Worm (Caenorhabditis elegans) whole organism, L4/young adult: ENCODE data around the gene B0035.13.

Experiments used
- W03F9.2 ChIP-seq: fragments of 150-350 bp; optimal IDR thresholded peaks from 2 replicates; lab custom pipeline; 2014; ENCODE audit warnings: missing biosample characterization, missing genetic modification characterization
- dao-5 ChIP-seq: sonication (generic microtip); optimal IDR thresholded peaks from 2 replicates; lab custom pipeline; 2016; ENCODE audit warnings: missing genotype, missing genetic modification characterization, moderate library complexity, missing compliant biosample characterization

DNA sequence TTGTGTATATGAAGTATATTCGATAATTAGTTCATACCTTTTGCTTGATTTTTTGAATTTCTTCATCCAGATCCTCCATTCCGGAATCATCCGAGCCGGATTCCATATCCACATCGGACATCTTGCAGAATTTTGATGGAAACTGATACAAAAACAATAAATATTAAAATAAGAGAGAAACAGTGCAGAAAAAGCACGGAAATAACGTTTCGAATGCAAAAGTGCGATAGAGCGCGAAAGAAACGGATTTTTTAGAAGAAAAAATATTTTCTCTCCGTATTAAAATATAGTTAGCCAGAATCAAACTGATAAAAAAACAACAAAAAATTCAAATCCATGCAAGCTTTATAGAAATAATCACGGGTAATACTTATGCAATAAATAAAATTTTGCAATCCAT, 26.2 kb upstream of the B0035.13 start, which contains the start of gene sart-3:
- no peak for TF ChIP-seq W03F9.2
- no peak for TF ChIP-seq dao-5 (tag; lab: Kevin White, UChicago)
